Worm (Caenorhabditis elegans): ENCODE measurements around the gene shc-2.

Gene shc-2

ce11 chrII:4937743-4938142, 31.2 kb upstream of the shc-2 start, which contains the start of gene ZK546.4:
TSS of gene ZK546.4 (plus strand) at chrII:4938043.
- no peak for TF ChIP-seq ces-1 (GFP tag; optimal IDR thresholded peaks at IDR 0.05)
- no peak for TF ChIP-seq ztf-11 (tag; optimal IDR thresholded peaks at IDR 0.05)
- TF ChIP-seq elt-1 (tag; optimal IDR thresholded peaks at IDR 0.05; ENCODE audit: borderline replicate concordance, insufficient read depth): no peak
- TF ChIP-seq mep-1 (tag; optimal IDR thresholded peaks at IDR 0.05): no peak
- no peak for TF ChIP-seq blmp-1 (tag; optimal IDR thresholded peaks at IDR 0.05)
- no peak for TF ChIP-seq unc-120 (tag; optimal IDR thresholded peaks at IDR 0.05; ENCODE audit: poor library complexity, severe bottlenecking)
- no peak for TF ChIP-seq unc-62 (GFP tag; optimal IDR thresholded peaks at IDR 0.05)
- TF ChIP-seq pha-4 (tag; optimal IDR thresholded peaks at IDR 0.05): no peak
- no peak for TF ChIP-seq lin-32 (GFP tag; optimal IDR thresholded peaks at IDR 0.05)
- no peak for TF ChIP-seq elt-3 (tag; optimal IDR thresholded peaks at IDR 0.05)
- TF ChIP-seq sptf-1 (tag; optimal IDR thresholded peaks at IDR 0.05): no peak

ce11 chrII:4941050-4941449, 27.9 kb upstream of the shc-2 start, which contains the start of gene cblc-1:
TSS of gene cblc-1 (minus strand) at chrII:4941150.
- TF ChIP-seq elt-3 (tag; optimal IDR thresholded peaks at IDR 0.05) (no peak), ceh-39 (tag; optimal IDR thresholded peaks at IDR 0.05) (no peak), sptf-1 (tag; optimal IDR thresholded peaks at IDR 0.05) (no peak), sem-2 (GFP tag; optimal IDR thresholded peaks at IDR 0.05) (no peak), nhr-237 (tag; optimal IDR thresholded peaks at IDR 0.05) (no peak), nhr-28 (tag; optimal IDR thresholded peaks at IDR 0.05) (no peak), pha-4 (tag; optimal IDR thresholded peaks at IDR 0.05) (no peak), tbx-8 (GFP tag; optimal IDR thresholded peaks at IDR 0.05) (no peak), mep-1 (tag; optimal IDR thresholded peaks at IDR 0.05) (no peak), mls-2 (tag; optimal IDR thresholded peaks at IDR 0.05) (no peak), unc-120 (tag; optimal IDR thresholded peaks at IDR 0.05; ENCODE audit: poor library complexity, severe bottlenecking) (no peak), hlh-1 (tag; optimal IDR thresholded peaks at IDR 0.05) (no peak), ceh-43 (GFP tag; optimal IDR thresholded peaks at IDR 0.05) (no peak), lin-13 (tag; optimal IDR thresholded peaks at IDR 0.05) (no peak), unc-39 (tag; optimal IDR thresholded peaks at IDR 0.05) (no peak), nhr-76 (tag; optimal IDR thresholded peaks at IDR 0.05) (no peak), ceh-83 (GFP tag; optimal IDR thresholded peaks at IDR 0.05) (no peak), ztf-11 (tag; optimal IDR thresholded peaks at IDR 0.05) (no peak)

DNA sequence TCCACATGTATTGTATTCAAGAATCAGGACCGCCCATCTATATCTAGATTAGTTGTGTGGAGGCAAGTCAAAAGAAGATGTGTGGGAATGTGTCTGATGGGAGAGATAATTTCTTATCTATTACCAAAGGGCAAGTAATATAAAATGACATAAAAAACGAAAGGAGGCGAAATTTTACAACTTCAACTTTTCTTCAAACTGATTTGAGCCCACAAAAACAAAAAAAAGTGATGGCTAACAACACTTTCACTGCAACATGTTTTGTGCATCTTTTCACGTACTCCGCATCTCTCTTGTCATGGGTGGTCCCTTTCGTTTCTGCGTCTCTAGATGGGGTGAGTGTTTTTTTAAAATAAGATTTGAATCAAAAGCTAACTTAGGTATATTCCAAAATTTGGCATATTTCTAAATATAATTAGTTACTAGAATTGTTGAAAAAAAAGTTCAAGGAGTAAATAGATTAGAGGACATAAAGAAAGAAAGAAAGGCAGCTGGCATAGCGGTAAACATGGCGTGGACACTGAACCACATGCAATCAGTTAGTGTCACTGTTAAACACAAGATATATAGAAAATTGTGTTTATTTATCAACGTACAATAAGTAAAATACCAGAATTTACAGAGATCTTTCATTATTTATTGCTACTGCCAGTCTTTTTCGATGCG, 27.3 kb upstream of the shc-2 start, which contains the start of gene ZK546.19:
TSS of gene ZK546.19 (plus strand) at position 186 of the 666 bp plus-strand sequence.
- TF ChIP-seq lin-13 (tag; optimal IDR thresholded peaks at IDR 0.05): no peak
- peak; percentile 98 for TF ChIP-seq elt-1 (tag; optimal IDR thresholded peaks at IDR 0.05; ENCODE audit: borderline replicate concordance, insufficient read depth)
- peak; percentile 30 for TF ChIP-seq ces-1 (GFP tag; optimal IDR thresholded peaks at IDR 0.05)
- TF ChIP-seq nhr-76 (tag; optimal IDR thresholded peaks at IDR 0.05): no peak

ce11 chrII:4942397-4942796, 26.6 kb upstream of the shc-2 start:
- peak; percentile 84 for TF ChIP-seq M03D4.4 (tag; optimal IDR thresholded peaks at IDR 0.05)
- TF ChIP-seq ceh-43 (GFP tag; optimal IDR thresholded peaks at IDR 0.05): peak; percentile 72
- peak; percentile 57 for TF ChIP-seq lin-13 (tag; optimal IDR thresholded peaks at IDR 0.05)
- TF ChIP-seq cnd-1 (tag; optimal IDR thresholded peaks at IDR 0.05): peak; percentile 92
- TF ChIP-seq sptf-1 (tag; optimal IDR thresholded peaks at IDR 0.05): peak; percentile 90
- no peak for TF ChIP-seq hlh-1 (tag; optimal IDR thresholded peaks at IDR 0.05)
- TF ChIP-seq zip-8 (tag; optimal IDR thresholded peaks at IDR 0.05): no peak
- TF ChIP-seq nhr-237 (tag; optimal IDR thresholded peaks at IDR 0.05): no peak
- TF ChIP-seq nhr-2 (tag; optimal IDR thresholded peaks at IDR 0.05): no peak
- no peak for TF ChIP-seq snpc-4 (tag; optimal IDR thresholded peaks at IDR 0.05)
- TF ChIP-seq ztf-11 (tag; optimal IDR thresholded peaks at IDR 0.05): no peak
- no peak for TF ChIP-seq elt-1 (tag; optimal IDR thresholded peaks at IDR 0.05; ENCODE audit: borderline replicate concordance, insufficient read depth)
- peak; percentile 90 for TF ChIP-seq ham-2 (GFP tag; optimal IDR thresholded peaks at IDR 0.05)
- TF ChIP-seq ceh-39 (tag; optimal IDR thresholded peaks at IDR 0.05): no peak
- TF ChIP-seq ces-1 (GFP tag; optimal IDR thresholded peaks at IDR 0.05): no peak
- TF ChIP-seq flh-1 (GFP tag; optimal IDR thresholded peaks at IDR 0.05): peak; percentile 40
- TF ChIP-seq blmp-1 (tag; optimal IDR thresholded peaks at IDR 0.05): no peak
- peak; percentile 64 for TF ChIP-seq unc-120 (tag; optimal IDR thresholded peaks at IDR 0.05; ENCODE audit: poor library complexity, severe bottlenecking)
- peak; percentile 64 for TF ChIP-seq lin-32 (GFP tag; optimal IDR thresholded peaks at IDR 0.05)
- no peak for TF ChIP-seq unc-39 (tag; optimal IDR thresholded peaks at IDR 0.05)
- no peak for TF ChIP-seq nhr-28 (tag; optimal IDR thresholded peaks at IDR 0.05)
- TF ChIP-seq bed-3 (GFP tag; optimal IDR thresholded peaks at IDR 0.05): peak; percentile 58
- peak; percentile 25 for TF ChIP-seq nhr-76 (tag; optimal IDR thresholded peaks at IDR 0.05)
- TF ChIP-seq lsy-2 (tag; optimal IDR thresholded peaks at IDR 0.05): no peak
- no peak for TF ChIP-seq nhr-12 (tag; optimal IDR thresholded peaks at IDR 0.05)
- TF ChIP-seq sem-2 (GFP tag; optimal IDR thresholded peaks at IDR 0.05): peak; percentile 75
- no peak for TF ChIP-seq elt-3 (tag; optimal IDR thresholded peaks at IDR 0.05)
- peak; percentile 88 for TF ChIP-seq mls-2 (tag; optimal IDR thresholded peaks at IDR 0.05)
- TF ChIP-seq pha-4 (tag; optimal IDR thresholded peaks at IDR 0.05): peak; percentile 24
- no peak for TF ChIP-seq mab-5 (tag; optimal IDR thresholded peaks at IDR 0.05)
- peak; percentile 86 for TF ChIP-seq drap-1 (GFP tag; optimal IDR thresholded peaks at IDR 0.05)
- TF ChIP-seq tbx-8 (GFP tag; optimal IDR thresholded peaks at IDR 0.05): no peak
- TF ChIP-seq unc-62 (GFP tag; optimal IDR thresholded peaks at IDR 0.05): no peak
- no peak for TF ChIP-seq mep-1 (tag; optimal IDR thresholded peaks at IDR 0.05)
- peak; percentile 90 for TF ChIP-seq ceh-83 (GFP tag; optimal IDR thresholded peaks at IDR 0.05)

All from whole organism, mixed stage, embryonic.